Worm (Caenorhabditis elegans): ENCODE measurements around the gene ttr-39.

DNA sequence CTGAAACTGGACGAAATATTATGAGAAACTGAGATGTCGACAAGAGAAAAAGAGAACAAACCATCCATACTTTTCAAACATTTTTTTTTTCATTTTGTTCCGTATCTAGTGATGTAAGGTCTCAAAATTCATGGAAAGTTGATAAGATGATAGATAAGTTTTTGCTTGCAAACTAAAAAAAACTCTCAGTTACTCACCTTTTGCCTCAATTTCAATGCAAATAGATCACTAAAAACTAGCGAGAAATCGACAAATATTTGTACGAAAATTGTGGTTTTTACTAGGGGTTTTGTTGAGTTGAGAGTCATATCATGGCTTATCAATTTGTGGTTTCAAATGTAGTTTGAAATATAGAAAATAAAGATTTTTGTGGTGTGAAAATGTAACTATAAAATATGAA is 28.9 kb downstream of the ttr-39 start:
- no peak for TF ChIP-seq ama-1 (optimal IDR thresholded peaks at IDR 0.05)
- TF ChIP-seq B0310.2 (tag; optimal IDR thresholded peaks at IDR 0.05): no peak
- TF ChIP-seq sea-1 (GFP tag; conservative IDR thresholded peaks at IDR 0.05): no peak
- no peak for TF ChIP-seq F13C5.2 (tag; optimal IDR thresholded peaks at IDR 0.05)

Data from whole organism, early embryonic.